Worm (Caenorhabditis elegans) whole organism, L4 larva: Measurements from ENCODE around the gene K11H12.9.
A peak's percentile ranks its signal among the peaks of the same experiment; 100 is the strongest.

Experiments used
- T26A8.4 ChIP-seq: fragments of 200-800 bp; sonication (Bioruptor generic); IDR thresholded peaks from 2 replicates; pipeline ENCODE4 v1.3.6; 2022; ENCODE audit warnings: missing genetic modification characterization, missing compliant biosample characterization
- Y75B8A.6 ChIP-seq: fragments of 200-800 bp; sonication (Bioruptor generic); IDR thresholded peaks from 2 replicates; pipeline ENCODE4 v1.3.6; 2022; ENCODE audit warnings: missing genetic modification reagents, missing genetic modification characterization, missing compliant biosample characterization
- ZK337.2 ChIP-seq: fragments of 200-800 bp; sonication (Bioruptor generic); IDR thresholded peaks from 2 replicates; pipeline ENCODE4 v1.3.6; 2022; ENCODE audit warnings: missing genetic modification reagents, missing genetic modification characterization, missing compliant biosample characterization
- aly-2 ChIP-seq: sonication (generic microtip); optimal IDR thresholded peaks from 2 replicates; lab custom pipeline; 2018; ENCODE audit warnings: missing biosample characterization, missing genetic modification characterization
- arid-1 ChIP-seq: fragments of 200-800 bp; sonication (Bioruptor generic); conservative IDR thresholded peaks from 2 replicates; pipeline ENCODE4 v1.3.6; 2022; ENCODE audit warnings: missing genetic modification reagents, missing genetic modification characterization, missing compliant biosample characterization
- attf-4 ChIP-seq: sonication (generic microtip); optimal IDR thresholded peaks from 3 replicates; lab custom pipeline; 2017; ENCODE audit warnings: missing biosample characterization, missing genetic modification characterization
- ceh-20 ChIP-seq: fragments of 200-800 bp; sonication (Bioruptor generic); IDR thresholded peaks from 2 replicates; pipeline ENCODE4 v1.3.6; 2022; ENCODE audit warnings: missing genetic modification reagents, missing genetic modification characterization, missing compliant biosample characterization
- ceh-44 ChIP-seq: fragments of 200-800 bp; sonication (Bioruptor generic); IDR thresholded peaks from 2 replicates; pipeline ENCODE4 v1.3.6; 2022; ENCODE audit warnings: missing genetic modification reagents, missing genetic modification characterization, missing compliant biosample characterization
- daf-12 ChIP-seq: fragments of 150-350 bp; optimal IDR thresholded peaks from 2 replicates; lab custom pipeline; 2014; ENCODE audit warnings: missing biosample characterization, missing genetic modification reagents, missing genetic modification characterization
- dmd-9 ChIP-seq: fragments of 200-800 bp; sonication (Bioruptor generic); IDR thresholded peaks from 2 replicates; pipeline ENCODE4 v1.3.6; 2022; ENCODE audit warnings: missing genetic modification reagents, missing genetic modification characterization, missing compliant biosample characterization
- dve-1 ChIP-seq: sonication (generic microtip); optimal IDR thresholded peaks from 2 replicates; lab custom pipeline; 2017; ENCODE audit warnings: antibody characterized with exemption, mild to moderate bottlenecking, missing genetic modification characterization, missing compliant biosample characterization; ENCODE audit not compliant: insufficient read depth
- egl-27 ChIP-seq: sonication (generic microtip); optimal IDR thresholded peaks from 3 replicates; lab custom pipeline; 2017; ENCODE audit warnings: missing biosample characterization, missing genetic modification reagents, missing genetic modification characterization
- fos-1 ChIP-seq: fragments of 150-350 bp; optimal IDR thresholded peaks from 2 replicates; lab custom pipeline; 2014; ENCODE audit warnings: missing biosample characterization, missing genetic modification characterization
- hlh-11 ChIP-seq: fragments of 200-800 bp; sonication (Bioruptor generic); optimal IDR thresholded peaks from 2 replicates; lab custom pipeline; 2018; ENCODE audit warnings: mild to moderate bottlenecking, missing genetic modification characterization, missing compliant biosample characterization
- hmg-1.1 ChIP-seq: fragments of 200-800 bp; sonication (Bioruptor generic); IDR thresholded peaks from 2 replicates; pipeline ENCODE4 v1.3.6; 2022; ENCODE audit warnings: missing genetic modification reagents, missing genetic modification characterization, missing compliant biosample characterization
- lim-7 ChIP-seq: fragments of 200-800 bp; sonication (Bioruptor generic); IDR thresholded peaks from 2 replicates; pipeline ENCODE4 v1.3.6; 2022; ENCODE audit warnings: missing genetic modification characterization, missing compliant biosample characterization
- lin-29 ChIP-seq: fragments of 200-800 bp; sonication (Bioruptor generic); IDR thresholded peaks from 2 replicates; pipeline ENCODE4 v1.3.6; 2022; ENCODE audit warnings: missing genetic modification reagents, missing genetic modification characterization, missing compliant biosample characterization
- lir-3 ChIP-seq: sonication (generic microtip); optimal IDR thresholded peaks from 2 replicates; lab custom pipeline; 2016; ENCODE audit warnings: mild to moderate bottlenecking, missing genetic modification characterization, missing compliant biosample characterization
- madf-5 ChIP-seq, 2 experiments: fragments of 200-800 bp; sonication (Bioruptor generic); IDR thresholded peaks; 2 replicates each; pipeline ENCODE4 v1.3.6; 2022; ENCODE audit warnings: missing compliant biosample characterization in 2 of 2, missing genetic modification characterization in 2 of 2
- madf-9 ChIP-seq: fragments of 200-800 bp; sonication (Bioruptor generic); conservative IDR thresholded peaks from 2 replicates; pipeline ENCODE4 v1.3.6; 2022; ENCODE audit warnings: missing genetic modification reagents, missing genetic modification characterization, missing compliant biosample characterization
- mdl-1 ChIP-seq, 2 experiments: fragments of 150-350 bp in 1 of 2; sonication (generic microtip) in 1 of 2; optimal IDR thresholded peaks; 2 replicates each; lab custom pipeline; 2014 to 2017; ENCODE audit warnings: missing biosample characterization in 2 of 2, missing genetic modification characterization in 2 of 2
- mdt-29 ChIP-seq: fragments of 200-800 bp; sonication (Bioruptor generic); IDR thresholded peaks from 2 replicates; pipeline ENCODE4 v1.3.6; 2022; ENCODE audit warnings: missing genetic modification reagents, missing genetic modification characterization, missing compliant biosample characterization
- mes-2 ChIP-seq: sonication (generic microtip); optimal IDR thresholded peaks from 2 replicates; lab custom pipeline; 2016; ENCODE audit warnings: missing genotype, mild to moderate bottlenecking, missing genetic modification characterization, missing compliant biosample characterization; ENCODE audit not compliant: poor library complexity, severe bottlenecking
- mxl-2 ChIP-seq: fragments of 200-800 bp; sonication (Bioruptor generic); conservative IDR thresholded peaks from 2 replicates; pipeline ENCODE4 v1.3.6; 2022; ENCODE audit warnings: missing genetic modification reagents, missing genetic modification characterization, missing compliant biosample characterization
- mxl-3 ChIP-seq: fragments of 200-800 bp; sonication (Bioruptor generic); optimal IDR thresholded peaks from 2 replicates; lab custom pipeline; 2018; ENCODE audit warnings: mild to moderate bottlenecking, missing genetic modification characterization, missing compliant biosample characterization
- nhr-10 ChIP-seq: fragments of 150-350 bp; optimal IDR thresholded peaks from 2 replicates; lab custom pipeline; 2014; ENCODE audit warnings: missing biosample characterization, missing genetic modification characterization
- nhr-11 ChIP-seq: fragments of 150-350 bp; optimal IDR thresholded peaks from 2 replicates; lab custom pipeline; 2014; ENCODE audit warnings: missing biosample characterization, missing genetic modification characterization
- nhr-25 ChIP-seq: sonication (generic microtip); optimal IDR thresholded peaks from 2 replicates; lab custom pipeline; 2017; ENCODE audit warnings: missing genetic modification characterization, mild to moderate bottlenecking, missing compliant biosample characterization, antibody characterized with exemption, moderate library complexity, borderline replicate concordance; ENCODE audit not compliant: insufficient read depth
- nhr-28 ChIP-seq: fragments of 150-350 bp; optimal IDR thresholded peaks from 2 replicates; lab custom pipeline; 2014; ENCODE audit warnings: missing biosample characterization, missing genetic modification characterization
- nhr-42 ChIP-seq: fragments of 200-800 bp; sonication (Bioruptor generic); IDR thresholded peaks from 2 replicates; pipeline ENCODE4 v1.3.6; 2022; ENCODE audit warnings: missing genetic modification characterization, missing compliant biosample characterization
- nhr-48 ChIP-seq: sonication (generic microtip); optimal IDR thresholded peaks from 2 replicates; lab custom pipeline; 2016; ENCODE audit warnings: mild to moderate bottlenecking, missing genetic modification characterization, missing compliant biosample characterization
- nhr-76 ChIP-seq: fragments of 150-350 bp; optimal IDR thresholded peaks from 2 replicates; lab custom pipeline; 2014; ENCODE audit warnings: missing biosample characterization, missing genetic modification characterization
- nhr-77 ChIP-seq: fragments of 150-350 bp; optimal IDR thresholded peaks from 2 replicates; lab custom pipeline; 2014; ENCODE audit warnings: missing biosample characterization, missing genetic modification characterization
- php-3 ChIP-seq: fragments of 200-800 bp; sonication (Bioruptor generic); IDR thresholded peaks from 2 replicates; pipeline ENCODE4 v1.3.6; 2022; ENCODE audit warnings: missing genetic modification reagents, missing genetic modification characterization, missing compliant biosample characterization
- saeg-2 ChIP-seq: fragments of 200-800 bp; sonication (Bioruptor generic); IDR thresholded peaks from 2 replicates; pipeline ENCODE4 v1.3.6; 2022; ENCODE audit warnings: missing genetic modification reagents, missing genetic modification characterization, missing compliant biosample characterization
- skn-1 ChIP-seq: fragments of 150-350 bp; optimal IDR thresholded peaks from 2 replicates; lab custom pipeline; 2014; ENCODE audit warnings: missing biosample characterization, missing genetic modification characterization
- spr-3 ChIP-seq: fragments of 200-800 bp; sonication (Bioruptor generic); optimal IDR thresholded peaks from 2 replicates; lab custom pipeline; 2018; ENCODE audit warnings: mild to moderate bottlenecking, missing genetic modification characterization, missing compliant biosample characterization
- unc-39 ChIP-seq: sonication (generic microtip); optimal IDR thresholded peaks from 2 replicates; lab custom pipeline; 2017; ENCODE audit warnings: missing biosample characterization, missing genetic modification characterization
- unc-62 ChIP-seq, 3 experiments: fragments of 150-350 bp in 1 of 3; sonication (generic microtip); optimal IDR thresholded peaks in 2 of 3; peaks in 1 of 3; 1 replicate in 1 of 3; 2 replicates in 2 of 3; lab custom pipeline; 2014 to 2017; ENCODE audit warnings: missing biosample characterization in 3 of 3, missing genetic modification characterization in 3 of 3, missing genetic modification reagents in 3 of 3, missing genotype in 1 of 3
- vab-7 ChIP-seq: fragments of 200-800 bp; sonication (Bioruptor generic); IDR thresholded peaks from 2 replicates; pipeline ENCODE4 v1.3.6; 2022; ENCODE audit warnings: missing genetic modification reagents, missing genetic modification characterization, missing compliant biosample characterization
- zag-1 ChIP-seq: fragments of 150-350 bp; optimal IDR thresholded peaks from 2 replicates; lab custom pipeline; 2014; ENCODE audit warnings: missing biosample characterization, missing genetic modification characterization
- zfp-2 ChIP-seq: sonication (generic microtip); optimal IDR thresholded peaks from 2 replicates; lab custom pipeline; 2016; ENCODE audit warnings: mild to moderate bottlenecking, missing genetic modification characterization, missing compliant biosample characterization
- zfp-3 ChIP-seq: fragments of 200-800 bp; sonication (Bioruptor generic); conservative IDR thresholded peaks from 2 replicates; pipeline ENCODE4 v1.3.6; 2022; ENCODE audit warnings: missing genetic modification reagents, missing genetic modification characterization, missing compliant biosample characterization
- zip-2 ChIP-seq: fragments of 150-350 bp; optimal IDR thresholded peaks from 2 replicates; lab custom pipeline; 2014; ENCODE audit warnings: missing biosample characterization, missing genetic modification characterization
- ztf-11 ChIP-seq: fragments of 150-350 bp; optimal IDR thresholded peaks from 2 replicates; lab custom pipeline; 2014; ENCODE audit warnings: missing biosample characterization, missing genetic modification characterization
- ztf-7 ChIP-seq: fragments of 150-350 bp; optimal IDR thresholded peaks from 2 replicates; lab custom pipeline; 2014; ENCODE audit warnings: missing biosample characterization, missing genetic modification characterization

The K11H12.9 gene

ce11 chrIV:615244-615643 lies 34.2 kb upstream of the K11H12.9 start, which contains the start of gene C18H7.1:
Gene C18H7.1 (plus strand): TSS chrIV:615544.
- no peak for TF ChIP-seq saeg-2
- TF ChIP-seq, all 104 proteins: peak for 0

DNA sequence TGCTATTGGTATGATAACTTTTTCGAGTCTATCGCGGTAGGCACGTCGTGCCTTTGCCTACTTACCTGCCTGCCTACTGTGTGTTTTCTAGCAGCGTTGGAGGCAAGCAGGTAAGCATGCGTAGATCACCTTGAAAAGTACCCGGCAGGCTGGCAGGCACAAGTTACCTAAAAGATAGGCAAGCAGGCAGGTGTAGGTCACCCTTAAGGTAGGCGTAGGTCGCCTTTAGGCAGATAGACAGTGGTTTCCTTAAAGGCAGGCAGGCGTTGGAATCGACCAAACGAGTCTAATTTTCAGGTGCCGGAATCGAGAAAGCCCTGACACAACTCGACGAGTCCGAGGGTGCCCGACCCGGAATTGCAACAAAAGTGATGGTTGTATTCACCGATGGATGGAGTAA lies 29.7 kb upstream of the K11H12.9 start:
- TF ChIP-seq unc-62 (GFP tag; optimal IDR thresholded peaks at IDR 0.05 in 1 of 2; lab: Kevin White, UChicago) (peak in 1 of 2 experiments; percentile 67), unc-62 (tag; optimal IDR thresholded peaks at IDR 0.05; lab: Kevin White, UChicago) (no peak), mdt-29 (GFP tag; lab: Robert Waterston, UW) (no peak)

ce11 chrIV:620324-620723 lies 29.1 kb upstream of the K11H12.9 start:
- TF ChIP-seq dmd-9: peak; percentile 71
- peak; percentile 65; the same call in 1 of the 2 replicates for TF ChIP-seq vab-7
- no peak for TF ChIP-seq lin-29 (GFP tag; lab: Robert Waterston, UW)
- TF ChIP-seq Y75B8A.6: no peak
- peak; percentile 63; the same call in 1 of the 2 replicates for TF ChIP-seq arid-1 (GFP tag; lab: Robert Waterston, UW)
- peak; percentile 40 for TF ChIP-seq lir-3 (tag; lab: Kevin White, UChicago)
- TF ChIP-seq nhr-10 (tag; lab: Kevin White, UChicago): no peak
- peak; percentile 85 for TF ChIP-seq lim-7
- no peak for TF ChIP-seq dve-1 (tag; lab: Kevin White, UChicago)
- peak in 1 of 2 experiments; percentile 55 for TF ChIP-seq unc-62 (GFP tag; optimal IDR thresholded peaks at IDR 0.05 in 1 of 2; lab: Kevin White, UChicago)
- TF ChIP-seq unc-62 (tag; optimal IDR thresholded peaks at IDR 0.05; lab: Kevin White, UChicago): no peak
- TF ChIP-seq egl-27: peak; percentile 8
- TF ChIP-seq attf-4: no peak
- TF ChIP-seq ZK337.2: peak; percentile 50; the same call in 1 of the 2 replicates
- TF ChIP-seq mxl-2 (GFP tag; lab: Robert Waterston, UW): no peak
- peak; percentile 47 for TF ChIP-seq hlh-11 (tag; lab: Kevin White, UChicago)
- TF ChIP-seq saeg-2: no peak
- no peak for TF ChIP-seq skn-1 (tag; lab: Kevin White, UChicago)
- TF ChIP-seq zfp-3: 0 out of 2 replicates have a peak, but pooled peaks have one; percentile 37
- peak; percentile 20 for TF ChIP-seq mxl-3 (GFP tag; lab: Kevin White, UChicago)
- 0 out of 2 replicates have a peak, but pooled peaks have one; percentile 35 for TF ChIP-seq ceh-44
- TF ChIP-seq ceh-20 (GFP tag; lab: Robert Waterston, UW): 0 out of 2 replicates have a peak, but pooled peaks have one; percentile 30
- no peak for TF ChIP-seq nhr-25 (tag; lab: Kevin White, UChicago)
- peak; percentile 91 for TF ChIP-seq hmg-1.1 (GFP tag; lab: Robert Waterston, UW)
- no peak for TF ChIP-seq nhr-28 (tag; lab: Kevin White, UChicago)
- peak; percentile 21 for TF ChIP-seq nhr-48
- TF ChIP-seq mdl-1 (tag; optimal IDR thresholded peaks at IDR 0.05; lab: Kevin White, UChicago): peak in 1 of 2 experiments; percentile 13
- TF ChIP-seq zfp-2 (tag; lab: Kevin White, UChicago): no peak
- peak; percentile 27 for TF ChIP-seq nhr-77
- TF ChIP-seq madf-9 (GFP tag; lab: Robert Waterston, UW): peak; percentile 67; the same call in 1 of the 2 replicates
- no peak for TF ChIP-seq zag-1 (tag; lab: Kevin White, UChicago)
- TF ChIP-seq php-3 (GFP tag; lab: Robert Waterston, UW): peak; percentile 58; the same call in 1 of the 2 replicates
- TF ChIP-seq nhr-42 (GFP tag; lab: Robert Waterston, UW): peak; percentile 78; the same call in 1 of the 2 replicates
- TF ChIP-seq mes-2 (tag; lab: Kevin White, UChicago): no peak
- no peak for TF ChIP-seq unc-39 (tag; lab: Kevin White, UChicago)
- no peak for TF ChIP-seq aly-2 (tag; lab: Kevin White, UChicago)
- TF ChIP-seq ztf-7: peak; percentile 24
- no peak for TF ChIP-seq nhr-11
- no peak for TF ChIP-seq ztf-11
- peak; percentile 20 to 75; a peak in 1 of 4 replicates for TF ChIP-seq madf-5 (GFP tag; IDR thresholded peaks at IDR 0.05; lab: Robert Waterston, UW)
- no peak for TF ChIP-seq zip-2 (tag; lab: Kevin White, UChicago)
- TF ChIP-seq spr-3: peak; percentile 70
- no peak for TF ChIP-seq fos-1 (tag; lab: Kevin White, UChicago)
- peak; percentile 71; the same call in 1 of the 2 replicates for TF ChIP-seq T26A8.4 (GFP tag; lab: Robert Waterston, UW)
- TF ChIP-seq nhr-76 (tag; lab: Kevin White, UChicago): no peak
- no peak for TF ChIP-seq daf-12 (tag; lab: Kevin White, UChicago)
